Worm (Caenorhabditis elegans) whole organism, L4 larva: ENCODE data around the gene natc-1.

Experiments
- D1046.2 ChIP-seq: fragments of 200-800 bp; sonication (Bioruptor generic); IDR thresholded peaks from 2 replicates; pipeline ENCODE4 v1.3.6; 2022; ENCODE audit warnings: missing genetic modification characterization, missing compliant biosample characterization
- F26F4.8 ChIP-seq: fragments of 200-800 bp; sonication (Bioruptor generic); conservative IDR thresholded peaks from 2 replicates; pipeline ENCODE4 v1.3.6; 2022; ENCODE audit warnings: missing genetic modification characterization, missing compliant biosample characterization
- F37D6.2 ChIP-seq: sonication (generic microtip); optimal IDR thresholded peaks from 2 replicates; lab custom pipeline; 2016; ENCODE audit warnings: mild to moderate bottlenecking, missing genetic modification characterization, missing compliant biosample characterization
- F44E2.7 ChIP-seq: fragments of 200-800 bp; sonication (Bioruptor generic); IDR thresholded peaks from 2 replicates; pipeline ENCODE4 v2.1.2; 2022; ENCODE audit warnings: missing genetic modification characterization, missing compliant biosample characterization
- Y105C5A.15 ChIP-seq: fragments of 200-800 bp; sonication (Bioruptor generic); IDR thresholded peaks from 2 replicates; pipeline ENCODE4 v1.3.6; 2022; ENCODE audit warnings: missing genetic modification characterization, missing compliant biosample characterization
- Y48G9A.11 ChIP-seq: fragments of 200-800 bp; sonication (Bioruptor generic); IDR thresholded peaks from 2 replicates; pipeline ENCODE4 v1.3.6; 2022; ENCODE audit warnings: missing genetic modification reagents, missing genetic modification characterization, missing compliant biosample characterization
- Y75B8A.6 ChIP-seq: fragments of 200-800 bp; sonication (Bioruptor generic); IDR thresholded peaks from 2 replicates; pipeline ENCODE4 v1.3.6; 2022; ENCODE audit warnings: missing genetic modification reagents, missing genetic modification characterization, missing compliant biosample characterization
- aha-1 ChIP-seq: fragments of 150-350 bp; peaks from one replicate; lab custom pipeline; 2014; ENCODE audit warnings: missing biosample characterization, missing genetic modification characterization
- attf-4 ChIP-seq: sonication (generic microtip); optimal IDR thresholded peaks from 3 replicates; lab custom pipeline; 2017; ENCODE audit warnings: missing biosample characterization, missing genetic modification characterization
- ceh-32 ChIP-seq: sonication (generic microtip); optimal IDR thresholded peaks from 2 replicates; lab custom pipeline; 2016; ENCODE audit warnings: mild to moderate bottlenecking, missing genetic modification characterization, missing compliant biosample characterization; ENCODE audit not compliant: poor library complexity
- cey-2 ChIP-seq: sonication (generic microtip); optimal IDR thresholded peaks from 3 replicates; lab custom pipeline; 2017; ENCODE audit warnings: missing genetic modification characterization, mild to moderate bottlenecking, missing compliant biosample characterization, antibody characterized with exemption, borderline replicate concordance; ENCODE audit not compliant: insufficient read depth
- daf-12 ChIP-seq: fragments of 150-350 bp; optimal IDR thresholded peaks from 2 replicates; lab custom pipeline; 2014; ENCODE audit warnings: missing biosample characterization, missing genetic modification reagents, missing genetic modification characterization
- daf-19 ChIP-seq: fragments of 200-800 bp; sonication (Bioruptor generic); conservative IDR thresholded peaks from 2 replicates; pipeline ENCODE4 v1.3.6; 2022; ENCODE audit warnings: missing genetic modification characterization, missing compliant biosample characterization
- daf-8 ChIP-seq: fragments of 200-800 bp; sonication (Bioruptor generic); IDR thresholded peaks from 2 replicates; pipeline ENCODE4 v1.3.6; 2022; ENCODE audit warnings: missing genetic modification characterization, missing compliant biosample characterization
- dmd-6 ChIP-seq: fragments of 200-800 bp; sonication (Bioruptor generic); IDR thresholded peaks from 2 replicates; pipeline ENCODE4 v1.3.6; 2022; ENCODE audit warnings: missing genetic modification reagents, missing genetic modification characterization, missing compliant biosample characterization
- dpl-1 ChIP-seq: fragments of 150-350 bp; optimal IDR thresholded peaks from 2 replicates; lab custom pipeline; 2014; ENCODE audit warnings: missing biosample characterization, missing genetic modification reagents, missing genetic modification characterization
- duxl-1 ChIP-seq: sonication (generic microtip); optimal IDR thresholded peaks from 2 replicates; lab custom pipeline; 2016; ENCODE audit warnings: mild to moderate bottlenecking, missing genetic modification characterization, moderate library complexity, missing compliant biosample characterization; ENCODE audit not compliant: poor library complexity
- egl-43 ChIP-seq: fragments of 200-800 bp; sonication (Bioruptor generic); IDR thresholded peaks from 2 replicates; pipeline ENCODE4 v1.3.6; 2022; ENCODE audit warnings: missing genetic modification reagents, missing genetic modification characterization, missing compliant biosample characterization
- fkh-10 ChIP-seq: fragments of 150-350 bp; optimal IDR thresholded peaks from 2 replicates; lab custom pipeline; 2014; ENCODE audit warnings: missing biosample characterization, missing genetic modification reagents, missing genetic modification characterization
- hif-1 ChIP-seq, 2 experiments: sonication (generic microtip); optimal IDR thresholded peaks; 2 replicates each; lab custom pipeline; 2016 to 2017; ENCODE audit warnings: missing compliant biosample characterization in 2 of 2, missing genetic modification characterization in 2 of 2, missing genetic modification reagents in 2 of 2, missing genotype in 2 of 2, mild to moderate bottlenecking in 1 of 2
- hlh-30 ChIP-seq: sonication (generic microtip); optimal IDR thresholded peaks from 2 replicates; lab custom pipeline; 2017; ENCODE audit warnings: antibody characterized with exemption, mild to moderate bottlenecking, missing genetic modification characterization, missing compliant biosample characterization; ENCODE audit not compliant: insufficient read depth
- lin-1 ChIP-seq: fragments of 200-800 bp; sonication (Bioruptor generic); IDR thresholded peaks from 2 replicates; pipeline ENCODE4 v1.3.6; 2022; ENCODE audit warnings: missing genetic modification reagents, missing genetic modification characterization, missing compliant biosample characterization
- lin-13 ChIP-seq: fragments of 150-350 bp; optimal IDR thresholded peaks from 2 replicates; lab custom pipeline; 2014; ENCODE audit warnings: missing biosample characterization, missing genetic modification reagents, missing genetic modification characterization
- lin-29 ChIP-seq: fragments of 200-800 bp; sonication (Bioruptor generic); IDR thresholded peaks from 2 replicates; pipeline ENCODE4 v1.3.6; 2022; ENCODE audit warnings: missing genetic modification reagents, missing genetic modification characterization, missing compliant biosample characterization
- lir-3 ChIP-seq: sonication (generic microtip); optimal IDR thresholded peaks from 2 replicates; lab custom pipeline; 2016; ENCODE audit warnings: mild to moderate bottlenecking, missing genetic modification characterization, missing compliant biosample characterization
- lsy-2 ChIP-seq, 2 experiments: fragments of 150-350 bp in 1 of 2; sonication (generic microtip) in 1 of 2; optimal IDR thresholded peaks; 2 replicates each; lab custom pipeline; 2014 to 2017; ENCODE audit warnings: missing biosample characterization in 2 of 2, missing genetic modification characterization in 2 of 2
- mdl-1 ChIP-seq, 2 experiments: fragments of 150-350 bp in 1 of 2; sonication (generic microtip) in 1 of 2; optimal IDR thresholded peaks; 2 replicates each; lab custom pipeline; 2014 to 2017; ENCODE audit warnings: missing biosample characterization in 2 of 2, missing genetic modification characterization in 2 of 2
- mdt-29 ChIP-seq: fragments of 200-800 bp; sonication (Bioruptor generic); IDR thresholded peaks from 2 replicates; pipeline ENCODE4 v1.3.6; 2022; ENCODE audit warnings: missing genetic modification reagents, missing genetic modification characterization, missing compliant biosample characterization
- mes-2 ChIP-seq: sonication (generic microtip); optimal IDR thresholded peaks from 2 replicates; lab custom pipeline; 2016; ENCODE audit warnings: missing genotype, mild to moderate bottlenecking, missing genetic modification characterization, missing compliant biosample characterization; ENCODE audit not compliant: poor library complexity, severe bottlenecking
- nhr-10 ChIP-seq: fragments of 150-350 bp; optimal IDR thresholded peaks from 2 replicates; lab custom pipeline; 2014; ENCODE audit warnings: missing biosample characterization, missing genetic modification characterization
- nhr-102 ChIP-seq: sonication (generic microtip); optimal IDR thresholded peaks from 2 replicates; lab custom pipeline; 2016; ENCODE audit warnings: mild to moderate bottlenecking, missing genetic modification characterization, moderate library complexity, missing compliant biosample characterization
- nhr-11 ChIP-seq: fragments of 150-350 bp; optimal IDR thresholded peaks from 2 replicates; lab custom pipeline; 2014; ENCODE audit warnings: missing biosample characterization, missing genetic modification characterization
- nhr-41 ChIP-seq: fragments of 200-800 bp; sonication (Bioruptor generic); IDR thresholded peaks from 2 replicates; pipeline ENCODE4 v1.3.6; 2022; ENCODE audit warnings: missing genetic modification reagents, missing genetic modification characterization, missing compliant biosample characterization
- nhr-42 ChIP-seq: fragments of 200-800 bp; sonication (Bioruptor generic); IDR thresholded peaks from 2 replicates; pipeline ENCODE4 v1.3.6; 2022; ENCODE audit warnings: missing genetic modification characterization, missing compliant biosample characterization
- nhr-48 ChIP-seq: sonication (generic microtip); optimal IDR thresholded peaks from 2 replicates; lab custom pipeline; 2016; ENCODE audit warnings: mild to moderate bottlenecking, missing genetic modification characterization, missing compliant biosample characterization
- nhr-6 ChIP-seq: fragments of 150-350 bp; optimal IDR thresholded peaks from 2 replicates; lab custom pipeline; 2014; ENCODE audit warnings: missing biosample characterization, missing genetic modification characterization
- nhr-76 ChIP-seq: fragments of 150-350 bp; optimal IDR thresholded peaks from 2 replicates; lab custom pipeline; 2014; ENCODE audit warnings: missing biosample characterization, missing genetic modification characterization
- pha-4 ChIP-seq, 2 experiments: fragments of 150-350 bp in 1 of 2; fragments of 200-800 bp in 1 of 2; sonication (Bioruptor generic) in 1 of 2; IDR thresholded peaks in 1 of 2; optimal IDR thresholded peaks in 1 of 2; 2 replicates each; pipeline versions ENCODE4 v1.3.6 to Lab custom; 2014 to 2022; ENCODE audit warnings: missing genetic modification characterization in 2 of 2, missing genetic modification reagents in 2 of 2, missing biosample characterization in 1 of 2, missing compliant biosample characterization in 1 of 2
- pqm-1 ChIP-seq: sonication (generic microtip); optimal IDR thresholded peaks from 2 replicates; lab custom pipeline; 2017; ENCODE audit warnings: missing biosample characterization, missing genetic modification characterization
- rbr-2 ChIP-seq: sonication (generic microtip); optimal IDR thresholded peaks from 2 replicates; lab custom pipeline; 2016; ENCODE audit warnings: missing genotype, missing genetic modification characterization, missing compliant biosample characterization
- set-16 ChIP-seq: fragments of 200-800 bp; sonication (Bioruptor generic); IDR thresholded peaks from 2 replicates; pipeline ENCODE4 v1.3.6; 2022; ENCODE audit warnings: missing genetic modification reagents, missing genetic modification characterization, missing compliant biosample characterization
- spr-3 ChIP-seq: fragments of 200-800 bp; sonication (Bioruptor generic); optimal IDR thresholded peaks from 2 replicates; lab custom pipeline; 2018; ENCODE audit warnings: mild to moderate bottlenecking, missing genetic modification characterization, missing compliant biosample characterization
- tag-97 ChIP-seq: fragments of 200-800 bp; sonication (Bioruptor generic); IDR thresholded peaks from 2 replicates; pipeline ENCODE4 v1.3.6; 2022; ENCODE audit warnings: missing genetic modification characterization, missing compliant biosample characterization
- unc-39 ChIP-seq: sonication (generic microtip); optimal IDR thresholded peaks from 2 replicates; lab custom pipeline; 2017; ENCODE audit warnings: missing biosample characterization, missing genetic modification characterization
- unc-62 ChIP-seq, 3 experiments: fragments of 150-350 bp in 1 of 3; sonication (generic microtip); optimal IDR thresholded peaks in 2 of 3; peaks in 1 of 3; 1 replicate in 1 of 3; 2 replicates in 2 of 3; lab custom pipeline; 2014 to 2017; ENCODE audit warnings: missing biosample characterization in 3 of 3, missing genetic modification characterization in 3 of 3, missing genetic modification reagents in 3 of 3, missing genotype in 1 of 3
- vab-7 ChIP-seq: fragments of 200-800 bp; sonication (Bioruptor generic); IDR thresholded peaks from 2 replicates; pipeline ENCODE4 v1.3.6; 2022; ENCODE audit warnings: missing genetic modification reagents, missing genetic modification characterization, missing compliant biosample characterization
- zag-1 ChIP-seq: fragments of 150-350 bp; optimal IDR thresholded peaks from 2 replicates; lab custom pipeline; 2014; ENCODE audit warnings: missing biosample characterization, missing genetic modification characterization
- zfp-2 ChIP-seq: sonication (generic microtip); optimal IDR thresholded peaks from 2 replicates; lab custom pipeline; 2016; ENCODE audit warnings: mild to moderate bottlenecking, missing genetic modification characterization, missing compliant biosample characterization
- zfp-3 ChIP-seq: fragments of 200-800 bp; sonication (Bioruptor generic); conservative IDR thresholded peaks from 2 replicates; pipeline ENCODE4 v1.3.6; 2022; ENCODE audit warnings: missing genetic modification reagents, missing genetic modification characterization, missing compliant biosample characterization
- zip-11 ChIP-seq: fragments of 200-800 bp; sonication (Bioruptor generic); IDR thresholded peaks from 2 replicates; pipeline ENCODE4 v1.3.6; 2022; ENCODE audit warnings: missing genetic modification characterization, missing compliant biosample characterization
- ztf-7 ChIP-seq: fragments of 150-350 bp; optimal IDR thresholded peaks from 2 replicates; lab custom pipeline; 2014; ENCODE audit warnings: missing biosample characterization, missing genetic modification characterization

The natc-1 gene

ce11 chrV:8462074-8462473, at the start of gene natc-1, which contains the start of gene dnj-22:
Gene natc-1, plus strand, starts transcription at chrV:8462359.
Gene dnj-22, minus strand, starts transcription at chrV:8462120.
- TF ChIP-seq nhr-10 (no peak), pha-4 (GFP tag; IDR thresholded peaks at IDR 0.05; lab: Robert Waterston, UW) (no peak), pha-4 (tag; optimal IDR thresholded peaks at IDR 0.05; lab: Kevin White, UChicago) (peak; percentile 24), lin-13 (peak; percentile 49), nhr-48 (tag; lab: Kevin White, UChicago) (no peak), nhr-102 (no peak), mes-2 (tag; lab: Kevin White, UChicago) (peak; percentile 90), nhr-42 (GFP tag; lab: Robert Waterston, UW) (no peak), dpl-1 (GFP tag; lab: Kevin White, UChicago) (peak; percentile 72), unc-39 (tag; lab: Kevin White, UChicago) (no peak), nhr-76 (tag; lab: Kevin White, UChicago) (no peak), F26F4.8 (GFP tag; lab: Robert Waterston, UW) (no peak), lin-1 (GFP tag; lab: Robert Waterston, UW) (no peak), lin-29 (GFP tag; lab: Robert Waterston, UW) (no peak), Y105C5A.15 (no peak), zag-1 (tag; lab: Kevin White, UChicago) (no peak), ztf-7 (tag; lab: Kevin White, UChicago) (no peak), spr-3 (no peak), F37D6.2 (tag; lab: Kevin White, UChicago) (no peak), aha-1 (tag; lab: Kevin White, UChicago) (no peak), dmd-6 (no peak), nhr-41 (GFP tag; lab: Robert Waterston, UW) (no peak), mdt-29 (GFP tag; lab: Robert Waterston, UW) (no peak), zfp-2 (tag; lab: Kevin White, UChicago) (no peak), Y75B8A.6 (GFP tag; lab: Robert Waterston, UW) (no peak), D1046.2 (GFP tag; lab: Robert Waterston, UW) (no peak), Y48G9A.11 (peak; percentile 98), hlh-30 (tag; lab: Kevin White, UChicago) (peak; percentile 57), cey-2 (tag; lab: Kevin White, UChicago) (no peak), daf-8 (GFP tag; lab: Robert Waterston, UW) (no peak), tag-97 (GFP tag; lab: Robert Waterston, UW) (no peak), lir-3 (tag; lab: Kevin White, UChicago) (no peak), lsy-2 (tag; optimal IDR thresholded peaks at IDR 0.05; lab: Kevin White, UChicago) (peak in 1 of 2 experiments; percentile 91), vab-7 (GFP tag; lab: Robert Waterston, UW) (no peak), rbr-2 (tag; lab: Kevin White, UChicago) (peak; percentile 54), unc-62 (GFP tag; optimal IDR thresholded peaks at IDR 0.05 in 1 of 2; lab: Kevin White, UChicago) (no peak), unc-62 (tag; optimal IDR thresholded peaks at IDR 0.05; lab: Kevin White, UChicago) (no peak), set-16 (GFP tag; lab: Robert Waterston, UW) (no peak), attf-4 (tag; lab: Kevin White, UChicago) (no peak), F44E2.7 (GFP tag; lab: Robert Waterston, UW) (no peak), zfp-3 (GFP tag; lab: Robert Waterston, UW) (no peak), mdl-1 (tag; optimal IDR thresholded peaks at IDR 0.05; lab: Kevin White, UChicago) (peak in 1 of 2 experiments; percentile 42), ceh-32 (tag; lab: Kevin White, UChicago) (no peak), fkh-10 (GFP tag; lab: Kevin White, UChicago) (peak; percentile 76), zip-11 (no peak), egl-43 (GFP tag; lab: Robert Waterston, UW) (no peak), hif-1 (tag; optimal IDR thresholded peaks at IDR 0.05; lab: Kevin White, UChicago) (peak in 1 of 2 experiments; percentile 19), daf-19 (GFP tag; lab: Robert Waterston, UW) (no peak), nhr-6 (tag; lab: Kevin White, UChicago) (peak; percentile 59), duxl-1 (tag; lab: Kevin White, UChicago) (peak; percentile 31), pqm-1 (tag; lab: Kevin White, UChicago) (no peak), nhr-11 (peak; percentile 65), daf-12 (no peak)
